Worm (Caenorhabditis elegans) whole organism, L3 larva: Measurements from ENCODE around the gene C16C8.8.

Source experiments
- ama-1 ChIP-seq: fragments of 150-350 bp; optimal IDR thresholded peaks from 2 replicates; lab custom pipeline; 2018
- fkh-10 ChIP-seq: sonication (generic microtip); optimal IDR thresholded peaks from 2 replicates; lab custom pipeline; 2017; ENCODE audit warnings: missing biosample characterization, missing genetic modification reagents, missing genetic modification characterization
- lin-39 ChIP-seq: fragments of 150-350 bp; optimal IDR thresholded peaks from 2 replicates; lab custom pipeline; 2018; ENCODE audit warnings: missing biosample characterization, missing genetic modification reagents, missing genetic modification characterization
- nfya-1 ChIP-seq: sonication (generic microtip); optimal IDR thresholded peaks from 2 replicates; lab custom pipeline; 2017; ENCODE audit warnings: missing genetic modification characterization, mild to moderate bottlenecking, missing compliant biosample characterization, antibody characterized with exemption, moderate library complexity; ENCODE audit not compliant: insufficient read depth
- pha-4 ChIP-seq: fragments of 150-350 bp; optimal IDR thresholded peaks from 2 replicates; lab custom pipeline; 2014; ENCODE audit warnings: missing biosample characterization, missing genetic modification reagents, missing genetic modification characterization
- tbx-2 ChIP-seq: sonication (generic microtip); optimal IDR thresholded peaks from 2 replicates; lab custom pipeline; 2016; ENCODE audit warnings: mild to moderate bottlenecking, missing genetic modification characterization, missing compliant biosample characterization

ce11 chrII:3436412-3436811 lies 25.1 kb downstream of the C16C8.8 start, which contains the start of gene skpo-2:
- TF ChIP-seq fkh-10 (GFP tag; lab: Kevin White, UChicago) (no peak), nfya-1 (tag; lab: Kevin White, UChicago) (no peak), tbx-2 (tag; lab: Kevin White, UChicago) (no peak), ama-1 (lab: Kevin White, UChicago) (no peak), pha-4 (tag; lab: Kevin White, UChicago) (no peak), lin-39 (tag; lab: Kevin White, UChicago) (no peak)
